Fruit fly (Drosophila melanogaster): ENCODE measurements around the gene CG7384.

Gene CG7384

DNA sequence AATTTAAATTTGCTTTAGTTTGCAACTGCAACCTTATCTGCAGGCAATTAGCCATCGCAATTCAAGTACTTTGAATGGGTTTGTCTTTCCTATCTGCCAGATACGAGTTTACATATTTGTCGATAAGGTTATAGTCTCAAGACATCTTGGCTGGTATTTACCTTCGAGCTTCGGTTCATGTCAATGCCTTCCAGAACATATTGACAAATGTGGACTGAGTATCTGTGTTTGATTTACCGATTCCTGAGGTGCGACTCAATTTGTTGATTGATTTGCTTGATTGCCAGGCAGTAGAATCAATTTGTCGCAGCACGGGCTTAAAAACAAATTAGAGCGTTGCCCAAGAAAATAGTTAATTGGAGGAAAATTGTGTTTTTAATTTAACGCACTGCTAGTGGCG, 42.6 kb upstream of the CG7384 start (continued):
- no peak for TF ChIP-seq CG11093 (GFP tag; IDR thresholded peaks at IDR 0.05)
- peak; percentile 65 for TF ChIP-seq CG9727 (GFP tag; optimal IDR thresholded peaks at IDR 0.05)
- TF ChIP-seq CG18619 (GFP tag; optimal IDR thresholded peaks at IDR 0.05) = peak; percentile 10
- no peak for TF ChIP-seq Doc2 (GFP tag; IDR thresholded peaks at IDR 0.05)
- no peak for TF ChIP-seq sna (GFP tag; IDR thresholded peaks at IDR 0.05; ENCODE audit: partially characterized antibody)
- no peak for TF ChIP-seq tin (GFP tag; optimal IDR thresholded peaks at IDR 0.05)
- TF ChIP-seq sisA (GFP tag; IDR thresholded peaks at IDR 0.05) = no peak
- no peak for TF ChIP-seq CG4820 (GFP tag; optimal IDR thresholded peaks at IDR 0.05)
- peak; percentile 14 for TF ChIP-seq tio (GFP tag; optimal IDR thresholded peaks at IDR 0.05)
- peak; percentile 79 for TF ChIP-seq Xrp1 (GFP tag; IDR thresholded peaks at IDR 0.05)
- no peak for TF ChIP-seq CG5245 (GFP tag; optimal IDR thresholded peaks at IDR 0.05)
- no peak for TF ChIP-seq jigr1 (GFP tag; IDR thresholded peaks at IDR 0.05)
- no peak for TF ChIP-seq Dip2 (GFP tag; IDR thresholded peaks at IDR 0.05)
- no peak for TF ChIP-seq CG13287 (GFP tag; IDR thresholded peaks at IDR 0.05; ENCODE audit: partially characterized antibody)
- TF ChIP-seq CG14860 (GFP tag; IDR thresholded peaks at IDR 0.05; ENCODE audit: partially characterized antibody) = no peak
- TF ChIP-seq Gsc (GFP tag; IDR thresholded peaks at IDR 0.05) = no peak
- TF ChIP-seq Hmx (GFP tag; optimal IDR thresholded peaks at IDR 0.05) = no peak
- no peak for TF ChIP-seq CG1647 (GFP tag; optimal IDR thresholded peaks at IDR 0.05)
- peak; percentile 5 for TF ChIP-seq CG12391 (tag; optimal IDR thresholded peaks at IDR 0.05)
- no peak for TF ChIP-seq hb (GFP tag; IDR thresholded peaks at IDR 0.05; ENCODE audit: partially characterized antibody)
- peak; percentile 64 for TF ChIP-seq CG1603 (tag; optimal IDR thresholded peaks at IDR 0.05)
- no peak for TF ChIP-seq Nf-YC (tag; optimal IDR thresholded peaks at IDR 0.05)
- no peak for TF ChIP-seq B-H2 (GFP tag; optimal IDR thresholded peaks at IDR 0.05)
- TF ChIP-seq CG10321 (GFP tag; IDR thresholded peaks at IDR 0.05) = peak; percentile 42; the same call in 1 of the 2 replicates
- TF ChIP-seq Atf3 (GFP tag; optimal IDR thresholded peaks at IDR 0.05) = no peak
- TF ChIP-seq GATAe (GFP tag; conservative IDR thresholded peaks at IDR 0.05) = no peak
- TF ChIP-seq lilli (GFP tag; optimal IDR thresholded peaks at IDR 0.05) = no peak
- no peak for TF ChIP-seq CG17612 (GFP tag; IDR thresholded peaks at IDR 0.05)
- no peak for TF ChIP-seq fru (optimal IDR thresholded peaks at IDR 0.05)
- TF ChIP-seq z (GFP tag; IDR thresholded peaks at IDR 0.05) = 0 out of 3 replicates have a peak, but pooled peaks have one; percentile 39
- TF ChIP-seq caup (GFP tag; optimal IDR thresholded peaks at IDR 0.05; ENCODE audit: severe bottlenecking) = peak; percentile 75
- no peak for TF ChIP-seq Mad (GFP tag; optimal IDR thresholded peaks at IDR 0.05)

DNA sequence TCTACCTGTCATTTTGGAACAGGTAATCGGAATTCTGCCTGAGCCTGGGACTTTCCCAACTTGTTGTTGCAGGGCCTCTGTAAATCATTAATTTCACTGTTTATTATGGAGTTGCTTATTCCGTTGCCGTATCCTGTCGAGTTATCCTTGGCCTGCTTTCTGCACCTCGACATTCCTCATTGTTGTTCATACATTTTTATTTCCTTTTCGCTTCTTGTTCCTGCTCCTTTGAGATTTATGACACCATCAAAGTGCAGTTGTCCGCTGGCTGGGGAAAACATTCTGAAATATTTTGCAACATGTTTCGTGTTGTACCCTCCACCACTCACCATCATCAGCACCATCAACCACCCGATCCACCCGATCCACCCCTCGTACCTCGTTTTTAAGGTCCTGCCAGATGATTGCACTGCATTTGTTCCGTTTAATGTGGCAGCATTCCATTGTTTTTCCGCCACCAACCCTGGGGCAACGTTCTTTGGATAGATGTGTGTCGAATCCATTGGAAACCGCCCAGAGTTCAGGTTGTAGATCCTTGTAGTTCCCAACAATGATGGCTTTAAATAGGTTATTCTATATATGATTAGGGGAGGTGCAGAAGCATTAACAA, 38.7 kb upstream of the CG7384 start:
- no peak for TF ChIP-seq CG12744 (GFP tag; optimal IDR thresholded peaks at IDR 0.05)
- peak; percentile 44; the same call in 1 of the 2 replicates for TF ChIP-seq CG4360 (GFP tag; IDR thresholded peaks at IDR 0.05)
- peak; percentile 91 for TF ChIP-seq cad (GFP tag; optimal IDR thresholded peaks at IDR 0.05)
- TF ChIP-seq tll (GFP tag; optimal IDR thresholded peaks at IDR 0.05) = peak in 1 of 2 experiments; percentile 74
- no peak for TF ChIP-seq CG17186 (GFP tag; optimal IDR thresholded peaks at IDR 0.05)
- TF ChIP-seq Sox100B (GFP tag; optimal IDR thresholded peaks at IDR 0.05) = no peak
- no peak for TF ChIP-seq CG12219 (GFP tag; optimal IDR thresholded peaks at IDR 0.05)
- no peak for TF ChIP-seq CG10274 (GFP tag; optimal IDR thresholded peaks at IDR 0.05)
- TF ChIP-seq CG5180 (GFP tag; optimal IDR thresholded peaks at IDR 0.05) = peak; percentile 41
- no peak for TF ChIP-seq wdn (GFP tag; IDR thresholded peaks at IDR 0.05)
- peak; percentile 87 for TF ChIP-seq pros (GFP tag; optimal IDR thresholded peaks at IDR 0.05)
- TF ChIP-seq CG2120 (GFP tag; optimal IDR thresholded peaks at IDR 0.05) = no peak
- no peak for TF ChIP-seq cato (GFP tag; optimal IDR thresholded peaks at IDR 0.05; ENCODE audit: borderline replicate concordance)
- TF ChIP-seq nau (GFP tag; optimal IDR thresholded peaks at IDR 0.05) = no peak
- TF ChIP-seq bab2 (GFP tag; optimal IDR thresholded peaks at IDR 0.05) = no peak
- TF ChIP-seq Atf-2 (GFP tag; optimal IDR thresholded peaks at IDR 0.05) = no peak
- no peak for TF ChIP-seq CG6254 (GFP tag; optimal IDR thresholded peaks at IDR 0.05)
- no peak for TF ChIP-seq HLHmδ (GFP tag; optimal IDR thresholded peaks at IDR 0.05)
- TF ChIP-seq Xbp1 (GFP tag; optimal IDR thresholded peaks at IDR 0.05) = no peak
- no peak for TF ChIP-seq NK7.1 (GFP tag; optimal IDR thresholded peaks at IDR 0.05)
